Fruit fly (Drosophila melanogaster): ENCODE data around the gene Efa6.

Efa6 gene

dm6 chr3R:22584582-22584981 is 3.0 kb upstream of the Efa6 start, which contains the start of the genes CG33107 and CG6937:
CG33107 (minus strand) TSS chr3R:22584718.
CG6937 (plus strand) TSS chr3R:22584773.
- TF ChIP-seq inv (GFP tag; IDR thresholded peaks at IDR 0.05; ENCODE audit: partially characterized antibody) (no peak), CG13894 (tag; optimal IDR thresholded peaks at IDR 0.05) (no peak), Fer3 (tag; optimal IDR thresholded peaks at IDR 0.05) (no peak), unc-4 (GFP tag; IDR thresholded peaks at IDR 0.05; ENCODE audit: partially characterized antibody) (peak; percentile 36), CG10321 (GFP tag; IDR thresholded peaks at IDR 0.05) (no peak), Dp (GFP tag; optimal IDR thresholded peaks at IDR 0.05) (peak; percentile 77), CG10462 (GFP tag; optimal IDR thresholded peaks at IDR 0.05) (no peak), CG9797 (GFP tag; optimal IDR thresholded peaks at IDR 0.05) (peak; percentile 82), CG17829 (tag; optimal IDR thresholded peaks at IDR 0.05) (peak; percentile 17), dmrt11E (tag; optimal IDR thresholded peaks at IDR 0.05) (no peak), amos (GFP tag; IDR thresholded peaks at IDR 0.05; ENCODE audit: partially characterized antibody) (peak; percentile 30; the same call in 1 of the 2 replicates), Oli (tag; optimal IDR thresholded peaks at IDR 0.05) (no peak), CG8290 (GFP tag; optimal IDR thresholded peaks at IDR 0.05) (no peak), CG8290 (tag; optimal IDR thresholded peaks at IDR 0.05) (no peak), hth (optimal IDR thresholded peaks at IDR 0.05) (no peak), bowl (GFP tag; IDR thresholded peaks at IDR 0.05) (no peak), CG4730 (GFP tag; IDR thresholded peaks at IDR 0.05) (no peak), sug (tag; optimal IDR thresholded peaks at IDR 0.05) (peak; percentile 9), CG42726 (GFP tag; IDR thresholded peaks at IDR 0.05; ENCODE audit: partially characterized antibody) (peak; percentile 48; the same call in 1 of the 2 replicates), CG2116 (GFP tag; optimal IDR thresholded peaks at IDR 0.05) (no peak), CG13296 (GFP tag; optimal IDR thresholded peaks at IDR 0.05) (no peak), sna (GFP tag; IDR thresholded peaks at IDR 0.05; ENCODE audit: partially characterized antibody) (0 out of 2 replicates have a peak, but pooled peaks have one; percentile 16), ham (GFP tag; IDR thresholded peaks at IDR 0.05) (no peak), peb (GFP tag; IDR thresholded peaks at IDR 0.05) (no peak), crol (GFP tag; IDR thresholded peaks at IDR 0.05) (no peak), Doc2 (GFP tag; IDR thresholded peaks at IDR 0.05) (no peak), CG43689 (GFP tag; IDR thresholded peaks at IDR 0.05) (no peak), Dfd (GFP tag; optimal IDR thresholded peaks at IDR 0.05) (no peak), CG33557 (GFP tag; optimal IDR thresholded peaks at IDR 0.05) (no peak), CG13424 (tag; optimal IDR thresholded peaks at IDR 0.05) (no peak), Gug (GFP tag; IDR thresholded peaks at IDR 0.05) (no peak), Ssrp (tag; optimal IDR thresholded peaks at IDR 0.05) (no peak), CG15514 (GFP tag; optimal IDR thresholded peaks at IDR 0.05) (peak; percentile 35), CG1603 (tag; optimal IDR thresholded peaks at IDR 0.05) (peak; percentile 65), gcm (GFP tag; optimal IDR thresholded peaks at IDR 0.05) (no peak), bbx (GFP tag; IDR thresholded peaks at IDR 0.05; ENCODE audit: partially characterized antibody) (peak; percentile 19; the same call in 1 of the 2 replicates), fd96Cb (tag; optimal IDR thresholded peaks at IDR 0.05) (no peak), CG10654 (GFP tag; optimal IDR thresholded peaks at IDR 0.05) (no peak), insv (GFP tag; optimal IDR thresholded peaks at IDR 0.05) (no peak), usp (GFP tag; optimal IDR thresholded peaks at IDR 0.05) (no peak), YL-1 (GFP tag; optimal IDR thresholded peaks at IDR 0.05) (peak; percentile 66), CG7987 (GFP tag; optimal IDR thresholded peaks at IDR 0.05) (no peak), schlank (tag; optimal IDR thresholded peaks at IDR 0.05) (no peak), dm (GFP tag; optimal IDR thresholded peaks at IDR 0.05) (peak; percentile 93), Doc3 (GFP tag; IDR thresholded peaks at IDR 0.05; ENCODE audit: partially characterized antibody) (0 out of 3 replicates have a peak, but pooled peaks have one; percentile 42), dysf (GFP tag; IDR thresholded peaks at IDR 0.05) (no peak), gce (GFP tag; IDR thresholded peaks at IDR 0.05) (no peak), CG11456 (GFP tag; IDR thresholded peaks at IDR 0.05) (no peak), CG4360 (GFP tag; IDR thresholded peaks at IDR 0.05) (no peak), Max (GFP tag; optimal IDR thresholded peaks at IDR 0.05) (peak; percentile 87), CG16863 (GFP tag; optimal IDR thresholded peaks at IDR 0.05) (no peak)
